Fruit fly (Drosophila melanogaster) whole organism, adult: ENCODE data around the gene CG7381.

Experiments
- CG11617 ChIP-seq: fragments of 200-800 bp; sonication (Bioruptor generic); optimal IDR thresholded peaks from 2 replicates; lab custom pipeline; 2017; ENCODE audit warnings: mild to moderate bottlenecking, missing biosample characterization, missing genetic modification reagents, missing genetic modification characterization
- CG12768 ChIP-seq: fragments of 200-800 bp; sonication (Bioruptor generic); optimal IDR thresholded peaks from 2 replicates; lab custom pipeline; 2017; ENCODE audit warnings: missing biosample characterization, missing genetic modification characterization, mild to moderate bottlenecking, moderate library complexity, missing genetic modification reagents
- CG14711 ChIP-seq: fragments of 200-800 bp; sonication (Bioruptor generic); optimal IDR thresholded peaks from 2 replicates; lab custom pipeline; 2018; ENCODE audit warnings: missing biosample characterization, mild to moderate bottlenecking, missing genetic modification characterization, moderate library complexity
- CG1620 ChIP-seq: fragments of 200-800 bp; sonication (Bioruptor generic); optimal IDR thresholded peaks from 2 replicates; lab custom pipeline; 2016; ENCODE audit warnings: missing biosample characterization, missing genetic modification characterization
- CG33017 ChIP-seq: fragments of 200-800 bp; sonication (Bioruptor generic); optimal IDR thresholded peaks from 2 replicates; lab custom pipeline; 2018; ENCODE audit warnings: missing biosample characterization, mild to moderate bottlenecking, missing genetic modification characterization, moderate library complexity
- CG5204 ChIP-seq: fragments of 200-800 bp; sonication (Bioruptor generic); optimal IDR thresholded peaks from 2 replicates; lab custom pipeline; 2016; ENCODE audit warnings: missing biosample characterization, missing genetic modification characterization
- CG7045 ChIP-seq: fragments of 200-800 bp; sonication (Bioruptor generic); optimal IDR thresholded peaks from 2 replicates; lab custom pipeline; 2017; ENCODE audit warnings: missing biosample characterization, mild to moderate bottlenecking, missing genetic modification characterization
- CG7101 ChIP-seq: fragments of 200-800 bp; sonication (Bioruptor generic); optimal IDR thresholded peaks from 2 replicates; lab custom pipeline; 2018; ENCODE audit warnings: missing biosample characterization, mild to moderate bottlenecking, missing genetic modification characterization, moderate library complexity
- Clk ChIP-seq: fragments of 200-800 bp; sonication (Bioruptor generic); optimal IDR thresholded peaks from 2 replicates; lab custom pipeline; 2017; ENCODE audit warnings: missing biosample characterization, missing genetic modification characterization
- Crg-1 ChIP-seq: fragments of 200-800 bp; sonication (Bioruptor generic); optimal IDR thresholded peaks from 2 replicates; lab custom pipeline; 2016; ENCODE audit warnings: missing biosample characterization, missing genetic modification characterization
- Hr96 ChIP-seq: fragments of 200-800 bp; sonication (Bioruptor generic); optimal IDR thresholded peaks from 2 replicates; lab custom pipeline; 2016; ENCODE audit warnings: missing biosample characterization, missing genetic modification characterization
- Mnt ChIP-seq: fragments of 200-800 bp; sonication (Bioruptor generic); optimal IDR thresholded peaks from 2 replicates; lab custom pipeline; 2016; ENCODE audit warnings: missing biosample characterization, mild to moderate bottlenecking, missing genetic modification characterization
- bab1 ChIP-seq: fragments of 200-800 bp; sonication (Bioruptor generic); optimal IDR thresholded peaks from 3 replicates; lab custom pipeline; 2019; ENCODE audit warnings: missing biosample characterization, mild to moderate bottlenecking, missing genetic modification characterization, moderate library complexity
- cic ChIP-seq: fragments of 200-800 bp; sonication (Bioruptor generic); optimal IDR thresholded peaks from 2 replicates; lab custom pipeline; 2017; ENCODE audit warnings: missing biosample characterization, mild to moderate bottlenecking, missing genetic modification characterization, moderate library complexity
- cnc ChIP-seq, 2 experiments: fragments of >200 bp; optimal IDR thresholded peaks; 2 replicates each; lab custom pipeline; 2017
- kay ChIP-seq: fragments of 200-800 bp; sonication (Bioruptor generic); peaks from one replicate; lab custom pipeline; 2016; ENCODE audit warnings: missing biosample characterization, missing genetic modification characterization, borderline replicate concordance
- ovo ChIP-seq: fragments of 200-800 bp; sonication (Bioruptor generic); optimal IDR thresholded peaks from 2 replicates; lab custom pipeline; 2016; ENCODE audit warnings: missing biosample characterization, missing genetic modification characterization
- pad ChIP-seq: fragments of 200-800 bp; sonication (Bioruptor generic); optimal IDR thresholded peaks from 3 replicates; lab custom pipeline; 2017; ENCODE audit warnings: missing biosample characterization, missing genetic modification characterization, mild to moderate bottlenecking, moderate library complexity, missing genetic modification reagents
- tj ChIP-seq: fragments of 200-800 bp; sonication (Bioruptor generic); optimal IDR thresholded peaks from 3 replicates; lab custom pipeline; 2017; ENCODE audit warnings: missing biosample characterization, mild to moderate bottlenecking, missing genetic modification characterization, moderate library complexity
- toe ChIP-seq: fragments of 200-800 bp; sonication (Bioruptor generic); optimal IDR thresholded peaks from 2 replicates; lab custom pipeline; 2016; ENCODE audit warnings: missing biosample characterization, missing genetic modification characterization

CG7381 gene

DNA sequence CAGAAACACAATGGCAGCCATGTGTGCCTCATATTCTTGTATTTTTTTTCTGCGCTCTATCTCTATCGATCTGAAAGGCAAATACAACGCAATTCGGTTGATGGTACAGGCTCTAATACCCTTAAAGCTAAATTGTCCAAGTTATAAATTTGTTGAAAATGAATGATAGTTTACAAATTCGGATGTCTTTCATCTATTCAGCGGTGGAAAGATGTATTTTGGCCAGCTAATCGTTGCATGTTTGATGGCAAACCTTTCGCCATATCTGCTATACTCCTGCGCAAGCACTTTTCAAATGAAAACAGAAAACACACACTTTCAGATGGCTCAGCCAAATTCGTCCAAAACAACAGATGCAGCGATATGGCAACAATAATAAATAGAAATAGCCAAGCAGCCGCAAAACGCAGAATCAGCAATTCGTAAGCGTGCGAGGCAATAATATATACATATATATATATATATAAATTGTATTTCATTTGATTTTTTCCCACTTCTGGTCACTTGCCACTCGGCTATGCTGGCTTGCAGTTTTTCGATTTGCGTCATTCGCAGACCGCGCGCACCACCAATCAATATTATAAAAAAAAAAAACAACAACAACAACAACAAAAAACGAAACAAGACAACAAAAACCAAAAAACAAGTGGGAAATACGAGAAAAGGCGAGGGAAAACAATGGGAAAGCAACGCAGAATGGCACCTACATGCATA is 37.1 kb upstream of the CG7381 start:
- peak; percentile 96 for TF ChIP-seq tj (GFP tag; lab: Kevin White, UChicago)
- TF ChIP-seq CG7101 = no peak
- TF ChIP-seq bab1 (GFP tag; lab: Kevin White, UChicago) = no peak
- no peak for TF ChIP-seq cnc (optimal IDR thresholded peaks at IDR 0.05; lab: Kevin White, UChicago)
- TF ChIP-seq CG1620 = no peak
- TF ChIP-seq CG14711 (tag; lab: Kevin White, UChicago) = peak; percentile 23
- TF ChIP-seq CG11617 (GFP tag; lab: Kevin White, UChicago) = no peak
- no peak for TF ChIP-seq CG5204 (GFP tag; lab: Kevin White, UChicago)
- no peak for TF ChIP-seq ovo
- no peak for TF ChIP-seq CG12768 (GFP tag; lab: Kevin White, UChicago)
- TF ChIP-seq CG7045 (GFP tag; lab: Kevin White, UChicago) = no peak
- TF ChIP-seq Clk (GFP tag; lab: Kevin White, UChicago) = no peak
- no peak for TF ChIP-seq CG33017 (tag; lab: Kevin White, UChicago)
- no peak for TF ChIP-seq toe (GFP tag; lab: Kevin White, UChicago)
- TF ChIP-seq Mnt = no peak
- no peak for TF ChIP-seq Hr96 (GFP tag; lab: Kevin White, UChicago)
- no peak for TF ChIP-seq Crg-1 (GFP tag; lab: Kevin White, UChicago)
- TF ChIP-seq pad = no peak
- TF ChIP-seq cic = no peak
- peak; percentile 89 for TF ChIP-seq kay

dm6 chr3R:13012990-13013389 is 35.7 kb upstream of the CG7381 start:
- no peak for TF ChIP-seq kay
- TF ChIP-seq pad = peak; percentile 43

DNA sequence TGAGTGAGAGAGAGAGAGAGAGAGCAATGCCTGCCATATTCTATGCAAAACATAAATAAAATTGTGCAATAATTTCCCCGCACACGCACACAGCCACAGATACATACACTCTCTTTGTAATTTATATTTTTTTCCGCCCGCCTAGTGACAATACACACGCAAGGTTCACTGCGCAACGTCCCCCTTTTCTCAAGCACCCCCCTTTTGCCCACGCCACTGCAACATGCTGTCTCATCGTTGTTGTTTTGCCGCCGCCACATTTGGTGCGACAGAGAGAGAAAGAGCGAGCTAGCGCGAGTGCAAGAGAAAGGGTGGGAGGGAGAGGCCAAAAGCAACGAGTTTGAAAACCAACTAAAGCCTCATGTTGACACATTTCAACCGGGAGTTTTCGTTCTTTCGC is 35.1 kb upstream of the CG7381 start:
- peak; percentile 34 for TF ChIP-seq CG7045 (GFP tag; lab: Kevin White, UChicago)
- TF ChIP-seq CG14711 (tag; lab: Kevin White, UChicago) = peak; percentile 63
- TF ChIP-seq cnc (optimal IDR thresholded peaks at IDR 0.05; lab: Kevin White, UChicago) = peak; percentile 91 to 95
- peak; percentile 65 for TF ChIP-seq CG11617 (GFP tag; lab: Kevin White, UChicago)
- TF ChIP-seq CG1620 = peak; percentile 71
- TF ChIP-seq Clk (GFP tag; lab: Kevin White, UChicago) = peak; percentile 30
- peak; percentile 83 for TF ChIP-seq cic
- TF ChIP-seq toe (GFP tag; lab: Kevin White, UChicago) = peak; percentile 37
- TF ChIP-seq ovo = peak; percentile 48
- TF ChIP-seq Hr96 (GFP tag; lab: Kevin White, UChicago) = peak; percentile 72
- TF ChIP-seq Crg-1 (GFP tag; lab: Kevin White, UChicago) = peak; percentile 63
- TF ChIP-seq CG12768 (GFP tag; lab: Kevin White, UChicago) = peak; percentile 80
- TF ChIP-seq bab1 (GFP tag; lab: Kevin White, UChicago) = peak; percentile 6
- peak; percentile 80 for TF ChIP-seq tj (GFP tag; lab: Kevin White, UChicago)
- TF ChIP-seq CG33017 (tag; lab: Kevin White, UChicago) = peak; percentile 42
- peak; percentile 87 for TF ChIP-seq pad
- no peak for TF ChIP-seq kay
- peak; percentile 84 for TF ChIP-seq Mnt
- TF ChIP-seq CG5204 (GFP tag; lab: Kevin White, UChicago) = no peak
- TF ChIP-seq CG7101 = peak; percentile 62

- TF ChIP-seq CG7101 = no peak
- no peak for TF ChIP-seq CG33017 (tag; lab: Kevin White, UChicago)
- TF ChIP-seq CG7045 (GFP tag; lab: Kevin White, UChicago) = no peak
These were observed 34.3 kb upstream of the CG7381 start, which contains the start of gene CtBP for dm6 chr3R:13011621-13011963. Gene CtBP (plus strand): TSS chr3R:13011649.

DNA sequence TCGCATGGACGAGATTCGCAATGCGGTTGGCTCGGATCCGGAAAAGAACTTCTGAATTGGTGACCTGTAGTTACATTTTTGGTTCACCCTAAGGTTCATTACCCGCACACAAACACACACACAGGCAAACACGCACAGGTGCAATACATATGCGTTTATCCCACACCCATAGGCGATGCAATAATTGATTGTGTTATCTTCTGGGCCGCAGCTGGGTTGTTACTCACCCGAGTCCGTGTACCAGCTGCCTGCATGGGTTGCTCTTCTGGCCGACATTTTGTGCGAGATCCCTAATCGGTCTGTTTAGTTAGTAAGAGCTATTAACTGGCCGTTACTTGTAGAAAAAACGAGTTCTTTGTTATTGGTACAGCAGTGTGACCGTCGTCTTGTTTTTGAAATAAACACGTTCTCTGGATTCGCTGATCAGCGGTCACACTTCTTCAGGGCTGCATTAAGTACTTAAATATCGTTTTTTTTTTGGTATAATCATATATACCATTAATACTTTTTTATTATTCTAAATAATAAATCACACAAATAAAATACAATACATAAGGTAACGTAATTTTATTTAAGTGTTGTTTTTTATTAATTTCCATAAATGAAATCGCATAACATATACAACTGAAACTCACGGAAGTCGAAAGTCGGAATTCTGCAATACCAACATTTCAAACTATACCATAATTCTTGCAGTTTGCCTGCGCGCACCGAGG is 33.8 kb upstream of the CG7381 start, which contains the start of gene CG8031:
Gene CG8031 (minus strand): TSS at position 406 of the 716 bp plus-strand sequence.
- TF ChIP-seq CG1620 = no peak
- peak; percentile 53 for TF ChIP-seq CG7101
- peak; percentile 21 for TF ChIP-seq bab1 (GFP tag; lab: Kevin White, UChicago)
- TF ChIP-seq Mnt = peak; percentile 51

- no peak for TF ChIP-seq CG5204 (GFP tag; lab: Kevin White, UChicago)
- no peak for TF ChIP-seq CG12768 (GFP tag; lab: Kevin White, UChicago)
- no peak for TF ChIP-seq pad
- no peak for TF ChIP-seq Clk (GFP tag; lab: Kevin White, UChicago)
- no peak for TF ChIP-seq CG7101
- no peak for TF ChIP-seq cnc (optimal IDR thresholded peaks at IDR 0.05; lab: Kevin White, UChicago)
- no peak for TF ChIP-seq kay
- TF ChIP-seq CG1620 = no peak
- no peak for TF ChIP-seq CG33017 (tag; lab: Kevin White, UChicago)
These were observed 32.3 kb upstream of the CG7381 start, which contains the start of gene CG11656 for dm6 chr3R:13009595-13009994. Gene CG11656 (plus strand): TSS chr3R:13009895.

- TF ChIP-seq Crg-1 (GFP tag; lab: Kevin White, UChicago) = no peak
These were observed 20.9 kb upstream of the CG7381 start for dm6 chr3R:12998234-12998591.
